Fruit fly (Drosophila melanogaster): ENCODE results near the gene Naprt.

Naprt gene

DNA sequence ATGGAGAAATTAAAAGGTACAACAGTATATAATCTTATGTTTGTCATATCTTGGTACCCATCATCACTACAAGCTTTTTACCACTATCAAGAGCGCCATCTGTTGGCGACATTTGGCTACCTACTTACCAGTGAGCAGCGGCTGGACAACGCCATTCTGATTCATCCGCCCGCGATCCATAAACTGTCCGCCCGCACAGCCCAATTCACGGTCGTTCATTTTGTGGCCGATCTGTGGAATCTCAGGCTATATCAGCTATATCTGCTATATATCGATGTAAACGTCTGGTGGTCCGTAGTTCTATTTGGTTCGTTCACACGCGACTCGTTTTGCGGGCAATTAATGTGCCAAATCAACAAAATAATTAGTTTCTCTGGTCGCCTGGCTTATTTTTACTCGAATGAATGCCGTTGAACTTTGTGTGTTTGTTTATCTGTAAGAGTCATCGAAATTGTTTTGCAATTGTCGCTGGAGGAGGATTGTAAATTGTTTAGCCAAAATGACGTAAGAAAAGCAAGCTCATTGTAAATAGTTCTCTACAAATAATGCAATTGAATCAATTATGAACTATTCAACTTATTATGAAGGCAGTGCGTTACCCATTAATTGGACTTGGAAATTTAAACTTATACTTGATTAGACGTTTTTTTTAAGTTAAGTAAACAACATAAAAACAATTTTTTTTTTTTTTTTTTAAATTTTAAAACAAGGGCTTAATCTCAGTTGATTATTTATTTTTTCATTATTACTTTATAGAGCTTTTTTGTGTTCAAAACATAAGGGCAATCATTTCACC, 1.3 kb downstream of the Naprt start (continued):
- TF ChIP-seq Tbp (GFP tag; optimal IDR thresholded peaks at IDR 0.05) (no peak), slbo (GFP tag; IDR thresholded peaks at IDR 0.05) (0 out of 2 replicates have a peak, but pooled peaks have one; percentile 34), aop (GFP tag; IDR thresholded peaks at IDR 0.05) (no peak), sd (tag; optimal IDR thresholded peaks at IDR 0.05) (peak; percentile 60), CG9932 (GFP tag; IDR thresholded peaks at IDR 0.05) (no peak), lmd (GFP tag; IDR thresholded peaks at IDR 0.05) (no peak), lab (GFP tag; optimal IDR thresholded peaks at IDR 0.05) (peak; percentile 22), TFAM (GFP tag; optimal IDR thresholded peaks at IDR 0.05) (no peak), CG17328 (GFP tag; IDR thresholded peaks at IDR 0.05) (no peak), CG13894 (tag; optimal IDR thresholded peaks at IDR 0.05) (peak; percentile 76), Dref (GFP tag; IDR thresholded peaks at IDR 0.05) (no peak), Taf1 (GFP tag; IDR thresholded peaks at IDR 0.05) (no peak), Hr39 (optimal IDR thresholded peaks at IDR 0.05) (no peak), zfh2 (GFP tag; optimal IDR thresholded peaks at IDR 0.05) (no peak), Ets97D (GFP tag; optimal IDR thresholded peaks at IDR 0.05) (no peak), otp (GFP tag; IDR thresholded peaks at IDR 0.05) (no peak), CG8765 (GFP tag; IDR thresholded peaks at IDR 0.05) (no peak), Pdp1 (GFP tag; optimal IDR thresholded peaks at IDR 0.05) (peak in 1 of 2 experiments; percentile 46), chm (GFP tag; IDR thresholded peaks at IDR 0.05) (no peak), Vsx1 (GFP tag; optimal IDR thresholded peaks at IDR 0.05) (no peak), Hsf (GFP tag; optimal IDR thresholded peaks at IDR 0.05) (no peak), cato (GFP tag; optimal IDR thresholded peaks at IDR 0.05; ENCODE audit: borderline replicate concordance) (no peak), klu (GFP tag; IDR thresholded peaks at IDR 0.05) (no peak), CG2199 (GFP tag; IDR thresholded peaks at IDR 0.05) (0 out of 3 replicates have a peak, but pooled peaks have one; percentile 19), CG11456 (GFP tag; IDR thresholded peaks at IDR 0.05) (no peak), gem (tag; optimal IDR thresholded peaks at IDR 0.05) (peak; percentile 33), CG10979 (tag; optimal IDR thresholded peaks at IDR 0.05) (peak; percentile 95), kni (GFP tag; optimal IDR thresholded peaks at IDR 0.05) (no peak), Sox102F (GFP tag; optimal IDR thresholded peaks at IDR 0.05) (peak; percentile 18)

DNA sequence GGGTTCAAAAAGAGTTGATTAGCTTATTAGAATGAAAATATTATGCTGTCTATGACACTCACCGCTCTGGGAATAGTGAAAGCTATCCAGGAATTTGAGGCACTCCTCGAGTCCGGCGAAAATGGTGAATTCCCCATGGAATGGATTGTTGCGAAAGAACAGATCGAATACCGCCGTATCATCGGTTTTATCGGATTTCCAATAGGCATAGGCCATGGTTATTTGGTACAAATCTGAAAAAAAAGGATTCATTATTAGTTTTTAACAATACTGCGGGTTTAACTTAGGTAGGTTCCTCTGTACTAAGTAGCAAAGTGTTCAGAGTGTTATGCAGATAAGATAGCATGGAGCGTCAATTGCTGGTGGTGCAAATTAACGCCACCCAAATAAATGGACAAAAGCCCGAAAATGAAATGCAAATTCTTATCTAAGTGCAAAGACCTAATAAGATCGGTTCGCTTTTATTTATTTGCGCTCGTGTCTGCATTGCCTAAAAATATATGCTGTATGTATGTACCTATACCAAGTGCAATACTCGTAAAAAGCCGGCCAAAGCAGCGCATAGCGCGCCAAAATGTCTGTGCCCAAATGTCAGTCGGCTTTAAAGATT, 2.1 kb downstream of the Naprt start:
- peak; percentile 39; the same call in 1 of the 2 replicates for TF ChIP-seq CG14441 (GFP tag; IDR thresholded peaks at IDR 0.05)
- 0 out of 2 replicates have a peak, but pooled peaks have one; percentile 22 for TF ChIP-seq Ada2b (GFP tag; IDR thresholded peaks at IDR 0.05)
- TF ChIP-seq CG3407 (GFP tag; optimal IDR thresholded peaks at IDR 0.05) = no peak
- no peak for TF ChIP-seq pan (optimal IDR thresholded peaks at IDR 0.05)
- TF ChIP-seq pan (GFP tag; optimal IDR thresholded peaks at IDR 0.05 in 1 of 2, IDR thresholded peaks at IDR 0.05 in 1 of 2) = peak in 1 of 2 experiments; percentile 25
- no peak for TF ChIP-seq Fer1 (GFP tag; optimal IDR thresholded peaks at IDR 0.05)
- TF ChIP-seq CG15269 (tag; optimal IDR thresholded peaks at IDR 0.05) = peak; percentile 18
- no peak for TF ChIP-seq CG2875 (GFP tag; optimal IDR thresholded peaks at IDR 0.05)
- TF ChIP-seq CG7372 (GFP tag; IDR thresholded peaks at IDR 0.05) = no peak
- peak; percentile 29; the same call in 1 of the 3 replicates for TF ChIP-seq dysf (GFP tag; IDR thresholded peaks at IDR 0.05)
- 0 out of 2 replicates have a peak, but pooled peaks have one; percentile 15 for TF ChIP-seq Ptx1 (GFP tag; IDR thresholded peaks at IDR 0.05)
- no peak for TF ChIP-seq hb (GFP tag; IDR thresholded peaks at IDR 0.05; ENCODE audit: partially characterized antibody)
- TF ChIP-seq CG18599 (GFP tag; optimal IDR thresholded peaks at IDR 0.05) = peak; percentile 12
- peak; percentile 29 for TF ChIP-seq sens (GFP tag)
- TF ChIP-seq prd (optimal IDR thresholded peaks at IDR 0.05) = no peak
- 0 out of 3 replicates have a peak, but pooled peaks have one; percentile 40 for TF ChIP-seq prd (GFP tag; IDR thresholded peaks at IDR 0.05)
- no peak for TF ChIP-seq ken (GFP tag; IDR thresholded peaks at IDR 0.05)
- peak; percentile 69 for TF ChIP-seq grau (tag; optimal IDR thresholded peaks at IDR 0.05)
- peak; percentile 47; the same call in 1 of the 2 replicates for TF ChIP-seq slbo (GFP tag; IDR thresholded peaks at IDR 0.05)
- TF ChIP-seq unc-4 (GFP tag; IDR thresholded peaks at IDR 0.05; ENCODE audit: partially characterized antibody) = no peak
- TF ChIP-seq Rfx (GFP tag; IDR thresholded peaks at IDR 0.05) = 0 out of 2 replicates have a peak, but pooled peaks have one; percentile 4
- peak; percentile 17; the same call in 1 of the 2 replicates for TF ChIP-seq CG3847 (GFP tag; IDR thresholded peaks at IDR 0.05)
